Worm (Caenorhabditis elegans): ENCODE data around the gene Y94H6A.12.

Gene Y94H6A.12

ce11 chrIV:2705675-2706074 is 7.2 kb downstream of the Y94H6A.12 start:
- TF ChIP-seq sem-2 (GFP tag; optimal IDR thresholded peaks at IDR 0.05) (no peak), zip-8 (tag; optimal IDR thresholded peaks at IDR 0.05) (no peak), ceh-83 (GFP tag; optimal IDR thresholded peaks at IDR 0.05) (peak; percentile 11)

- TF ChIP-seq mep-1 (tag; optimal IDR thresholded peaks at IDR 0.05) (peak; percentile 1), drap-1 (GFP tag; optimal IDR thresholded peaks at IDR 0.05) (no peak), lsy-2 (tag; optimal IDR thresholded peaks at IDR 0.05) (peak; percentile 95), zip-8 (tag; optimal IDR thresholded peaks at IDR 0.05) (no peak), nhr-237 (tag; optimal IDR thresholded peaks at IDR 0.05) (peak; percentile 2), lin-13 (tag; optimal IDR thresholded peaks at IDR 0.05) (peak; percentile 59), ces-1 (GFP tag; optimal IDR thresholded peaks at IDR 0.05) (peak; percentile 45), pha-4 (tag; optimal IDR thresholded peaks at IDR 0.05) (peak; percentile 49), ceh-43 (GFP tag; optimal IDR thresholded peaks at IDR 0.05) (no peak), nhr-28 (tag; optimal IDR thresholded peaks at IDR 0.05) (no peak), mab-5 (tag; optimal IDR thresholded peaks at IDR 0.05) (no peak), elt-3 (tag; optimal IDR thresholded peaks at IDR 0.05) (no peak), nhr-2 (tag; optimal IDR thresholded peaks at IDR 0.05) (no peak), unc-62 (GFP tag; optimal IDR thresholded peaks at IDR 0.05) (no peak)
Observed at ce11 chrIV:2703927-2704401, 8.9 kb downstream of the Y94H6A.12 start, which contains the start of gene Y94H6A.5. Gene Y94H6A.5 (minus strand): TSS chrIV:2703977.

ce11 chrIV:2688716-2689307 is 24.0 kb downstream of the Y94H6A.12 start, which contains the start of gene egrh-3:
Gene egrh-3 (minus strand): TSS chrIV:2688766.
- TF ChIP-seq ztf-11 (tag; optimal IDR thresholded peaks at IDR 0.05), result no peak
- no peak for TF ChIP-seq snpc-4 (tag; optimal IDR thresholded peaks at IDR 0.05)
- no peak for TF ChIP-seq nhr-28 (tag; optimal IDR thresholded peaks at IDR 0.05)
- no peak for TF ChIP-seq hlh-1 (tag; optimal IDR thresholded peaks at IDR 0.05)
- no peak for TF ChIP-seq ceh-83 (GFP tag; optimal IDR thresholded peaks at IDR 0.05)
- TF ChIP-seq cnd-1 (tag; optimal IDR thresholded peaks at IDR 0.05), result no peak
- no peak for TF ChIP-seq tbx-8 (GFP tag; optimal IDR thresholded peaks at IDR 0.05)
- TF ChIP-seq mab-5 (tag; optimal IDR thresholded peaks at IDR 0.05), result no peak
- no peak for TF ChIP-seq lsy-2 (tag; optimal IDR thresholded peaks at IDR 0.05)
- no peak for TF ChIP-seq nhr-237 (tag; optimal IDR thresholded peaks at IDR 0.05)
- no peak for TF ChIP-seq bed-3 (GFP tag; optimal IDR thresholded peaks at IDR 0.05)
- TF ChIP-seq lin-13 (tag; optimal IDR thresholded peaks at IDR 0.05), result no peak
- TF ChIP-seq unc-120 (tag; optimal IDR thresholded peaks at IDR 0.05; ENCODE audit: poor library complexity, severe bottlenecking), result no peak
- no peak for TF ChIP-seq ces-1 (GFP tag; optimal IDR thresholded peaks at IDR 0.05)
- TF ChIP-seq elt-1 (tag; optimal IDR thresholded peaks at IDR 0.05; ENCODE audit: borderline replicate concordance, insufficient read depth), result no peak
- no peak for TF ChIP-seq unc-39 (tag; optimal IDR thresholded peaks at IDR 0.05)

- TF ChIP-seq hlh-1 (tag; optimal IDR thresholded peaks at IDR 0.05) (no peak), sptf-1 (tag; optimal IDR thresholded peaks at IDR 0.05) (no peak), M03D4.4 (tag; optimal IDR thresholded peaks at IDR 0.05) (no peak), mab-5 (tag; optimal IDR thresholded peaks at IDR 0.05) (no peak), lin-13 (tag; optimal IDR thresholded peaks at IDR 0.05) (no peak), pha-4 (tag; optimal IDR thresholded peaks at IDR 0.05) (no peak), elt-1 (tag; optimal IDR thresholded peaks at IDR 0.05; ENCODE audit: borderline replicate concordance, insufficient read depth) (no peak), nhr-2 (tag; optimal IDR thresholded peaks at IDR 0.05) (no peak), flh-1 (GFP tag; optimal IDR thresholded peaks at IDR 0.05) (no peak), lsy-2 (tag; optimal IDR thresholded peaks at IDR 0.05) (no peak), nhr-12 (tag; optimal IDR thresholded peaks at IDR 0.05) (no peak), ceh-43 (GFP tag; optimal IDR thresholded peaks at IDR 0.05) (no peak), ceh-39 (tag; optimal IDR thresholded peaks at IDR 0.05) (no peak), elt-3 (tag; optimal IDR thresholded peaks at IDR 0.05) (no peak)
Observed at ce11 chrIV:2680281-2680680, 32.6 kb downstream of the Y94H6A.12 start.

ce11 chrIV:2678152-2678551 is 34.7 kb downstream of the Y94H6A.12 start:
- TF ChIP-seq sem-2 (GFP tag; optimal IDR thresholded peaks at IDR 0.05) (no peak), mep-1 (tag; optimal IDR thresholded peaks at IDR 0.05) (no peak), snpc-4 (tag; optimal IDR thresholded peaks at IDR 0.05) (no peak), lin-32 (GFP tag; optimal IDR thresholded peaks at IDR 0.05) (no peak), mls-2 (tag; optimal IDR thresholded peaks at IDR 0.05) (no peak), flh-1 (GFP tag; optimal IDR thresholded peaks at IDR 0.05) (no peak), mab-5 (tag; optimal IDR thresholded peaks at IDR 0.05) (no peak), nhr-12 (tag; optimal IDR thresholded peaks at IDR 0.05) (no peak), nhr-237 (tag; optimal IDR thresholded peaks at IDR 0.05) (no peak), ham-2 (GFP tag; optimal IDR thresholded peaks at IDR 0.05) (no peak)

Measured in whole organism, mixed stage, embryonic.